Fruit fly (Drosophila melanogaster) whole organism, larva: Measurements from ENCODE around the gene Josd.

ENCODE experiments used
- noc ChIP-seq: fragments of 200-800 bp; sonication (Bioruptor generic); optimal IDR thresholded peaks from 3 replicates; lab custom pipeline; 2019; ENCODE audit warnings: missing biosample characterization, mild to moderate bottlenecking, missing genetic modification characterization, moderate library complexity

Josd gene

DNA sequence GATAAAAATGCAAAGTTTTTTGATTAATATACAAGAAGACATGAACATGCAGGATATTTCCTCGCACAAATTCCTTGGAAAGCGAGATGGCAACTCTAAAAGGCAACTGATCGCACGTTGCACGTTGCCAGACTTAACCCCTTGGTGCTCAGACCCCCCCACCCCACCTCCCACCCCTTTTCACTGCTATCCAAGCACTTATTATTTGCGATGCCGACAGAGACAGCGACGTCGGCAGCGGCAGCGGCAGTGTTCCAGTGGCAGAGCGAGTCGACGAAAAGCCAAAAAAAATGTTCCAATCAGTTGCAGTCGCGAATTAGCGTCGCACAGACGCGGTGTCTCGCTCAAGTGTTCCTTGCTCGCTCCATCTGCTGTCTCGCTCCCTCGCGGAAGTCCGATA is 42.7 kb downstream of the Josd start, which contains the start of gene CG3823:
Gene CG3823 (plus strand): TSS at position 301 of the 400 bp plus-strand sequence.
- no peak for TF ChIP-seq noc (tag; lab: Kevin White, UChicago)

DNA sequence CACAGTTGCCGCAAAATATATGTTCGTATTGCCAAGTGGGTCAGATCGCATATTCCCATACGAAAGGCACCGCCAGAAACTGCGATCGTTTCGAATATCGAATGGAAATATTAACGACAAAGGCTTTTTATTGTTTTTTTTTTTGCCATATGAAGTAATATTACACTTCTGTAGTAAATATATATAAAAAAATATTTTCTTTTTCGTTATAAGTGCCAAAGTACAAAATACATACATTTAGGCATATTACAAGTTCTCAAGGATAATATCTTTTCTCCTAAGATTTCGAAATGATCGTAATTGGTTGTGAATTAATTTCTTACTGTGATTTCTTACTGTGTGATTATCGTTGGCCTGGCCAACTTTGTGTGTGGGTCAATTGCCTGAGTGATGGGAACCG is 43.2 kb downstream of the Josd start:
- no peak for TF ChIP-seq noc (tag; lab: Kevin White, UChicago)

DNA sequence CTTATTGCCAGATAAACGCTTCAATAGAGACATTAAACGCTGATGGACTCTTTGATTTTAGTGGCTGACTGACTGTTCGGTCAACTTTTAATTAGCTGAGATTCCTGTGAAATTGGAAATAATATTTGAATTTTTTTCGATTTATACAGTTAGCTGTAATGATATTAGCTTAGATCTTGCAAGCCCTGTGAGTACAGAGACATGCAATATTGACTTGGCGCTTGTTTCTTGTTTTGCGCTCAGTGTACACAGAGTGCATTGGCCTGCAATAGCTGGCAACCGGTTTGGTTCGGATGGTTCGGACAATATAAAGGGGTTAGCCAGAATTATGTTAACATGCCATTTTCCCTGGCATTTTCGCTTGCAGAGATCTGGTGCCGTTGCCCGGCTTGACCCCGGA is 44.3 kb downstream of the Josd start:
- TF ChIP-seq noc (tag; lab: Kevin White, UChicago) = no peak

- no peak for TF ChIP-seq noc (tag; lab: Kevin White, UChicago)
Observed at dm6 chrX:6308852-6309251, 47.9 kb downstream of the Josd start, which contains the start of gene CG15894. Gene CG15894, plus strand, starts transcription at chrX:6309212.

DNA sequence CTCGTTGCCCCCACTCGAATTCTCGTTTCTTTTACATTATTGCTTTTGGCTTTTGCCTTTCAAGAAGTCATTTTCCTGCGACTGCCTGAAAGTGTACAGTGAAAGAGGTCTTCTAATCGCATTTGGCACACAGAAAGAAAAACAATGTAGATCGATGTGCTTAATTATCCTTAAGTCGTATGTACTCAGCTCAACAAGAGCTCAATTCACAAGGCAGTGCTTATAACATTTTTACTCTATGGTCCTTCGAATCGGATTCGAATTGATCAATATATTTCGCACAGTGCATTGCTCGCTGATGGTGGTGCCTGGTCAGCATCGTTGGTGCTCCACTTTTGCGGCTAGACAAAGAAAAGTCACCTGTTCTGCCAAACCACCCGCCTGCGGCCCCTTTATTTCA is 49.4 kb downstream of the Josd start:
- no peak for TF ChIP-seq noc (tag; lab: Kevin White, UChicago)

DNA sequence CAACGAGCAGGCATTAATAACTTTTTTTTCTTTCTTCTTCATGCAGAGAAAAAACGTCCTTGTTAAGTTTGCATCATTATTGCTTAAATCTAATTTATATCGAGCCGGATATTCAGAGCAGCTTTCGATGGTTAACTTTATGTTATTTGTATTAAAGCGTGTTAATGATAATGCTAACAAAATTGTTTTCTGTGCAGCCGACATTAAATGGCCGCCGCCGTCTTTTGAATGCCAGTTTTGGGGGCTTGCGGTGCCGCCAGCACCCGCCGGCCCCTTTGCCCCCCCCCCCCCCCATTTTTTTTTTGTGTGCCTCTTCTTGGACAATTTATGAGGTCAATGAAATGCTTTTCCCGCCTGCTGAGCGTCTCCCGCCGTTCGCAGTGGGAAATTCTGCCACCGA is 50.5 kb downstream of the Josd start:
- TF ChIP-seq noc (tag; lab: Kevin White, UChicago) = no peak
